Worm (Caenorhabditis elegans): ENCODE data around the gene C52B9.19.

DNA sequence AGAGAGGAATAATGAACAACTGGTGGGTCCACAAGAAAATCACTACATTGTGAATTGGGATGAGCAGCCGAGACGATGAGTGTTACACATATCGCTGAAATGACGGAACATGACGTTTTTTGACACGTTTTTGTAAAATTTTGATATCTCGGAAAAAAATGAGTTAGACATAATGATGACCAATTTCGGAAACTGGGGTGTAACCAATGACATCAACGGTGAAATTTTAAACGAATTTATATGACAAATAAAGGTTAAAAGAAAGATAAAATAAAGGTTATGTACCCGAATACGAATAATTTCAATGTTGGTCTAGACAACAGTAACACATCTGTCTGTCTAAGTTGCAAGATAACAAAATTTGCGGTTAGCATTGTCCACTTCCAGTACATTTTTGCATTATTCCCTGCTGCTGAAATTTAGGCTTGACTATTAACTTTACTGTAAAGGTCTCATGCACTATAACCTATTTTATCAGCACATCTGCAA lies 3.0 kb upstream of the C52B9.19 start, which contains the start of the genes twk-28 and ets-9:
- TF ChIP-seq ama-1 (optimal IDR thresholded peaks at IDR 0.05) (no peak), egl-27 (tag; optimal IDR thresholded peaks at IDR 0.05) (no peak), ceh-9 (tag; optimal IDR thresholded peaks at IDR 0.05) (no peak)

Measured in whole organism, L3 larva.